Worm (Caenorhabditis elegans) whole organism, L4 larva: ENCODE results near the gene F20B6.10.

Experiments used
- D1046.2 ChIP-seq: fragments of 200-800 bp; sonication (Bioruptor generic); IDR thresholded peaks from 2 replicates; pipeline ENCODE4 v1.3.6; 2022; ENCODE audit warnings: missing genetic modification characterization, missing compliant biosample characterization
- F10B5.3 ChIP-seq: sonication (generic microtip); optimal IDR thresholded peaks from 2 replicates; lab custom pipeline; 2016; ENCODE audit warnings: mild to moderate bottlenecking, missing genetic modification characterization, missing compliant biosample characterization
- F44E2.7 ChIP-seq: fragments of 200-800 bp; sonication (Bioruptor generic); IDR thresholded peaks from 2 replicates; pipeline ENCODE4 v2.1.2; 2022; ENCODE audit warnings: missing genetic modification characterization, missing compliant biosample characterization
- R02D3.7 ChIP-seq: fragments of 150-350 bp; sonication (generic microtip); optimal IDR thresholded peaks from 3 replicates; lab custom pipeline; 2014; ENCODE audit warnings: missing biosample characterization, missing genetic modification characterization
- T20F7.1 ChIP-seq: fragments of 200-800 bp; sonication (Bioruptor generic); optimal IDR thresholded peaks from 2 replicates; lab custom pipeline; 2018; ENCODE audit warnings: mild to moderate bottlenecking, missing genetic modification characterization, missing compliant biosample characterization
- T26A8.4 ChIP-seq: fragments of 200-800 bp; sonication (Bioruptor generic); IDR thresholded peaks from 2 replicates; pipeline ENCODE4 v1.3.6; 2022; ENCODE audit warnings: missing genetic modification characterization, missing compliant biosample characterization
- Y105C5A.15 ChIP-seq: fragments of 200-800 bp; sonication (Bioruptor generic); IDR thresholded peaks from 2 replicates; pipeline ENCODE4 v1.3.6; 2022; ENCODE audit warnings: missing genetic modification characterization, missing compliant biosample characterization
- Y48G9A.11 ChIP-seq: fragments of 200-800 bp; sonication (Bioruptor generic); IDR thresholded peaks from 2 replicates; pipeline ENCODE4 v1.3.6; 2022; ENCODE audit warnings: missing genetic modification reagents, missing genetic modification characterization, missing compliant biosample characterization
- Y5F2A.4 ChIP-seq: fragments of 200-800 bp; sonication (Bioruptor generic); optimal IDR thresholded peaks from 2 replicates; lab custom pipeline; 2018; ENCODE audit warnings: mild to moderate bottlenecking, missing genetic modification characterization, missing compliant biosample characterization
- ZK337.2 ChIP-seq: fragments of 200-800 bp; sonication (Bioruptor generic); IDR thresholded peaks from 2 replicates; pipeline ENCODE4 v1.3.6; 2022; ENCODE audit warnings: missing genetic modification reagents, missing genetic modification characterization, missing compliant biosample characterization
- ZK546.5 ChIP-seq, 2 experiments: sonication (generic microtip); optimal IDR thresholded peaks; 2 replicates each; lab custom pipeline; 2017; ENCODE audit warnings: missing biosample characterization in 2 of 2, missing genetic modification characterization in 2 of 2
- ama-1 ChIP-seq: fragments of 150-350 bp; optimal IDR thresholded peaks from 2 replicates; lab custom pipeline; 2014; ENCODE audit warnings: inconsistent platforms, mixed read lengths
- ceh-32 ChIP-seq: sonication (generic microtip); optimal IDR thresholded peaks from 2 replicates; lab custom pipeline; 2016; ENCODE audit warnings: mild to moderate bottlenecking, missing genetic modification characterization, missing compliant biosample characterization; ENCODE audit not compliant: poor library complexity
- ctbp-1 ChIP-seq: fragments of 200-800 bp; sonication (Bioruptor generic); IDR thresholded peaks from 2 replicates; pipeline ENCODE4 v1.3.6; 2022; ENCODE audit warnings: missing genetic modification reagents, missing genetic modification characterization, missing compliant biosample characterization
- daf-19 ChIP-seq: fragments of 200-800 bp; sonication (Bioruptor generic); conservative IDR thresholded peaks from 2 replicates; pipeline ENCODE4 v1.3.6; 2022; ENCODE audit warnings: missing genetic modification characterization, missing compliant biosample characterization
- dmd-6 ChIP-seq: fragments of 200-800 bp; sonication (Bioruptor generic); IDR thresholded peaks from 2 replicates; pipeline ENCODE4 v1.3.6; 2022; ENCODE audit warnings: missing genetic modification reagents, missing genetic modification characterization, missing compliant biosample characterization
- dmd-9 ChIP-seq: fragments of 200-800 bp; sonication (Bioruptor generic); IDR thresholded peaks from 2 replicates; pipeline ENCODE4 v1.3.6; 2022; ENCODE audit warnings: missing genetic modification reagents, missing genetic modification characterization, missing compliant biosample characterization
- dpl-1 ChIP-seq: fragments of 150-350 bp; optimal IDR thresholded peaks from 2 replicates; lab custom pipeline; 2014; ENCODE audit warnings: missing biosample characterization, missing genetic modification reagents, missing genetic modification characterization
- duxl-1 ChIP-seq: sonication (generic microtip); optimal IDR thresholded peaks from 2 replicates; lab custom pipeline; 2016; ENCODE audit warnings: mild to moderate bottlenecking, missing genetic modification characterization, moderate library complexity, missing compliant biosample characterization; ENCODE audit not compliant: poor library complexity
- dve-1 ChIP-seq: sonication (generic microtip); optimal IDR thresholded peaks from 2 replicates; lab custom pipeline; 2017; ENCODE audit warnings: antibody characterized with exemption, mild to moderate bottlenecking, missing genetic modification characterization, missing compliant biosample characterization; ENCODE audit not compliant: insufficient read depth
- fkh-10 ChIP-seq: fragments of 150-350 bp; optimal IDR thresholded peaks from 2 replicates; lab custom pipeline; 2014; ENCODE audit warnings: missing biosample characterization, missing genetic modification reagents, missing genetic modification characterization
- gei-8 ChIP-seq: fragments of 200-800 bp; sonication (Bioruptor generic); optimal IDR thresholded peaks from 2 replicates; lab custom pipeline; 2018; ENCODE audit warnings: mild to moderate bottlenecking, missing genetic modification characterization, missing compliant biosample characterization
- hmg-1.1 ChIP-seq: fragments of 200-800 bp; sonication (Bioruptor generic); IDR thresholded peaks from 2 replicates; pipeline ENCODE4 v1.3.6; 2022; ENCODE audit warnings: missing genetic modification reagents, missing genetic modification characterization, missing compliant biosample characterization
- jun-1 ChIP-seq: fragments of 150-350 bp; optimal IDR thresholded peaks from 2 replicates; lab custom pipeline; 2014; ENCODE audit warnings: missing biosample characterization, missing genetic modification reagents, missing genetic modification characterization
- lin-1 ChIP-seq: fragments of 200-800 bp; sonication (Bioruptor generic); IDR thresholded peaks from 2 replicates; pipeline ENCODE4 v1.3.6; 2022; ENCODE audit warnings: missing genetic modification reagents, missing genetic modification characterization, missing compliant biosample characterization
- lin-29 ChIP-seq: fragments of 200-800 bp; sonication (Bioruptor generic); IDR thresholded peaks from 2 replicates; pipeline ENCODE4 v1.3.6; 2022; ENCODE audit warnings: missing genetic modification reagents, missing genetic modification characterization, missing compliant biosample characterization
- lin-38 ChIP-seq: fragments of 200-800 bp; sonication (Bioruptor generic); IDR thresholded peaks from 2 replicates; pipeline ENCODE4 v1.3.6; 2022; ENCODE audit warnings: missing genetic modification reagents, missing genetic modification characterization, missing compliant biosample characterization
- mep-1 ChIP-seq: fragments of 150-350 bp; sonication (generic microtip); optimal IDR thresholded peaks from 3 replicates; lab custom pipeline; 2014; ENCODE audit warnings: missing biosample characterization, missing genetic modification characterization
- mxl-2 ChIP-seq: fragments of 200-800 bp; sonication (Bioruptor generic); conservative IDR thresholded peaks from 2 replicates; pipeline ENCODE4 v1.3.6; 2022; ENCODE audit warnings: missing genetic modification reagents, missing genetic modification characterization, missing compliant biosample characterization
- nhr-10 ChIP-seq: fragments of 150-350 bp; optimal IDR thresholded peaks from 2 replicates; lab custom pipeline; 2014; ENCODE audit warnings: missing biosample characterization, missing genetic modification characterization
- nhr-25 ChIP-seq: sonication (generic microtip); optimal IDR thresholded peaks from 2 replicates; lab custom pipeline; 2017; ENCODE audit warnings: missing genetic modification characterization, mild to moderate bottlenecking, missing compliant biosample characterization, antibody characterized with exemption, moderate library complexity, borderline replicate concordance; ENCODE audit not compliant: insufficient read depth
- nhr-28 ChIP-seq: fragments of 150-350 bp; optimal IDR thresholded peaks from 2 replicates; lab custom pipeline; 2014; ENCODE audit warnings: missing biosample characterization, missing genetic modification characterization
- nhr-48 ChIP-seq: sonication (generic microtip); optimal IDR thresholded peaks from 2 replicates; lab custom pipeline; 2016; ENCODE audit warnings: mild to moderate bottlenecking, missing genetic modification characterization, missing compliant biosample characterization
- pha-4 ChIP-seq, 2 experiments: fragments of 150-350 bp in 1 of 2; fragments of 200-800 bp in 1 of 2; sonication (Bioruptor generic) in 1 of 2; IDR thresholded peaks in 1 of 2; optimal IDR thresholded peaks in 1 of 2; 2 replicates each; pipeline versions ENCODE4 v1.3.6 to Lab custom; 2014 to 2022; ENCODE audit warnings: missing genetic modification characterization in 2 of 2, missing genetic modification reagents in 2 of 2, missing biosample characterization in 1 of 2, missing compliant biosample characterization in 1 of 2
- php-3 ChIP-seq: fragments of 200-800 bp; sonication (Bioruptor generic); IDR thresholded peaks from 2 replicates; pipeline ENCODE4 v1.3.6; 2022; ENCODE audit warnings: missing genetic modification reagents, missing genetic modification characterization, missing compliant biosample characterization
- pqm-1 ChIP-seq: sonication (generic microtip); optimal IDR thresholded peaks from 2 replicates; lab custom pipeline; 2017; ENCODE audit warnings: missing biosample characterization, missing genetic modification characterization
- rbr-2 ChIP-seq: sonication (generic microtip); optimal IDR thresholded peaks from 2 replicates; lab custom pipeline; 2016; ENCODE audit warnings: missing genotype, missing genetic modification characterization, missing compliant biosample characterization
- saeg-2 ChIP-seq: fragments of 200-800 bp; sonication (Bioruptor generic); IDR thresholded peaks from 2 replicates; pipeline ENCODE4 v1.3.6; 2022; ENCODE audit warnings: missing genetic modification reagents, missing genetic modification characterization, missing compliant biosample characterization
- skn-1 ChIP-seq: fragments of 150-350 bp; optimal IDR thresholded peaks from 2 replicates; lab custom pipeline; 2014; ENCODE audit warnings: missing biosample characterization, missing genetic modification characterization
- snpc-1.2 ChIP-seq: fragments of 200-800 bp; sonication (Bioruptor generic); IDR thresholded peaks from 2 replicates; pipeline ENCODE4 v1.3.6; 2022; ENCODE audit warnings: missing genetic modification reagents, missing genetic modification characterization, missing compliant biosample characterization
- spr-1 ChIP-seq: sonication (generic microtip); optimal IDR thresholded peaks from 2 replicates; lab custom pipeline; 2016; ENCODE audit warnings: mild to moderate bottlenecking, missing genetic modification characterization, missing compliant biosample characterization
- spr-3 ChIP-seq: fragments of 200-800 bp; sonication (Bioruptor generic); optimal IDR thresholded peaks from 2 replicates; lab custom pipeline; 2018; ENCODE audit warnings: mild to moderate bottlenecking, missing genetic modification characterization, missing compliant biosample characterization
- tra-1 ChIP-seq: fragments of 200-800 bp; sonication (Bioruptor generic); IDR thresholded peaks from 2 replicates; pipeline ENCODE4 v1.3.6; 2022; ENCODE audit warnings: missing genetic modification reagents, missing genetic modification characterization, missing compliant biosample characterization
- unc-39 ChIP-seq: sonication (generic microtip); optimal IDR thresholded peaks from 2 replicates; lab custom pipeline; 2017; ENCODE audit warnings: missing biosample characterization, missing genetic modification characterization
- zfp-2 ChIP-seq: sonication (generic microtip); optimal IDR thresholded peaks from 2 replicates; lab custom pipeline; 2016; ENCODE audit warnings: mild to moderate bottlenecking, missing genetic modification characterization, missing compliant biosample characterization
- zfp-3 ChIP-seq: fragments of 200-800 bp; sonication (Bioruptor generic); conservative IDR thresholded peaks from 2 replicates; pipeline ENCODE4 v1.3.6; 2022; ENCODE audit warnings: missing genetic modification reagents, missing genetic modification characterization, missing compliant biosample characterization
- zip-11 ChIP-seq: fragments of 200-800 bp; sonication (Bioruptor generic); IDR thresholded peaks from 2 replicates; pipeline ENCODE4 v1.3.6; 2022; ENCODE audit warnings: missing genetic modification characterization, missing compliant biosample characterization
- zip-2 ChIP-seq: fragments of 150-350 bp; optimal IDR thresholded peaks from 2 replicates; lab custom pipeline; 2014; ENCODE audit warnings: missing biosample characterization, missing genetic modification characterization
- ztf-7 ChIP-seq: fragments of 150-350 bp; optimal IDR thresholded peaks from 2 replicates; lab custom pipeline; 2014; ENCODE audit warnings: missing biosample characterization, missing genetic modification characterization

F20B6.10 gene

DNA sequence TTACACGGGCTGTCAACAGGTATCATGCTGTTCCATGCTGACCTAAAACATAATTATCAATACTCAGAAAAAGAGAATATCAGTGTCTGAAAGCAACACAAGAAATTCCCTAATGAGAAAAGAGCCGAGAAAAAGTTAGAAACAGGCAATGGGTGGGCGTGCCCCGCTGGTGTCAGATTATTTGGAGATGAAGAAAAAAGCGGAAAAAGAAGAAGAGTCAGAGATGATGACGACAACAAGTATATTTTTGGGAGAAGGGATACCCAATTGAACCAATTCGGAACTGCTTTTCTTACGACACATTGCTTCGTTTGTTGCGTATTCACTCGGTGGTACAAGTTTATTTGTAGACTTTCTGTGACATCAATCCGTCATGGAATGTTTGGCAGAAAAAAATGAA, 20.6 kb downstream of the F20B6.10 start, which contains the start of gene F20B6.4:
Gene F20B6.4 (minus strand): TSS at position 101 of the 400 bp plus-strand sequence.
- TF ChIP-seq nhr-28 (tag; lab: Kevin White, UChicago): no peak
- TF ChIP-seq Y48G9A.11 (GFP tag; lab: Robert Waterston, UW): no peak
- no peak for TF ChIP-seq nhr-25
- no peak for TF ChIP-seq skn-1
- no peak for TF ChIP-seq dmd-9 (GFP tag; lab: Robert Waterston, UW)
- TF ChIP-seq Y5F2A.4: no peak
- TF ChIP-seq zfp-2: no peak
- no peak for TF ChIP-seq F10B5.3 (tag; lab: Kevin White, UChicago)
- no peak for TF ChIP-seq D1046.2 (GFP tag; lab: Robert Waterston, UW)
- TF ChIP-seq dpl-1 (GFP tag; lab: Kevin White, UChicago): no peak
- no peak for TF ChIP-seq snpc-1.2
- no peak for TF ChIP-seq rbr-2
- no peak for TF ChIP-seq lin-29
- TF ChIP-seq dmd-6 (GFP tag; lab: Robert Waterston, UW): no peak

- no peak for TF ChIP-seq gei-8
- 0 out of 2 replicates have a peak, but pooled peaks have one; percentile 20 for TF ChIP-seq hmg-1.1
- no peak for TF ChIP-seq ZK546.5 (tag; optimal IDR thresholded peaks at IDR 0.05; lab: Kevin White, UChicago)
- peak; percentile 27 for TF ChIP-seq zip-2 (tag; lab: Kevin White, UChicago)
- TF ChIP-seq jun-1: peak; percentile 24
- TF ChIP-seq mep-1 (tag; lab: Kevin White, UChicago): peak; percentile 68
- 0 out of 2 replicates have a peak, but pooled peaks have one; percentile 22 for TF ChIP-seq Y105C5A.15 (GFP tag; lab: Robert Waterston, UW)
- no peak for TF ChIP-seq R02D3.7 (tag; lab: Kevin White, UChicago)
- TF ChIP-seq fkh-10 (GFP tag; lab: Kevin White, UChicago): no peak
- peak; percentile 48; the same call in 1 of the 2 replicates for TF ChIP-seq pha-4 (GFP tag; IDR thresholded peaks at IDR 0.05; lab: Robert Waterston, UW)
- no peak for TF ChIP-seq pha-4 (tag; optimal IDR thresholded peaks at IDR 0.05; lab: Kevin White, UChicago)
- no peak for TF ChIP-seq duxl-1 (tag; lab: Kevin White, UChicago)
- no peak for TF ChIP-seq nhr-10 (tag; lab: Kevin White, UChicago)
- TF ChIP-seq zip-11 (GFP tag; lab: Robert Waterston, UW): no peak
- no peak for TF ChIP-seq dmd-9 (GFP tag; lab: Robert Waterston, UW)
- TF ChIP-seq ama-1 (lab: Kevin White, UChicago): no peak
- TF ChIP-seq dpl-1 (GFP tag; lab: Kevin White, UChicago): no peak
- peak; percentile 18 for TF ChIP-seq dve-1 (tag; lab: Kevin White, UChicago)
- TF ChIP-seq nhr-48: peak; percentile 12
- peak; percentile 33 for TF ChIP-seq spr-3 (GFP tag; lab: Kevin White, UChicago)
- peak; percentile 82 for TF ChIP-seq zfp-3 (GFP tag; lab: Robert Waterston, UW)
- TF ChIP-seq F44E2.7 (GFP tag; lab: Robert Waterston, UW): no peak
- no peak for TF ChIP-seq pqm-1 (tag; lab: Kevin White, UChicago)
- peak; percentile 22; the same call in 1 of the 2 replicates for TF ChIP-seq php-3 (GFP tag; lab: Robert Waterston, UW)
- peak; percentile 33; the same call in 1 of the 2 replicates for TF ChIP-seq saeg-2 (GFP tag; lab: Robert Waterston, UW)
- no peak for TF ChIP-seq ZK337.2 (GFP tag; lab: Robert Waterston, UW)
- TF ChIP-seq Y48G9A.11 (GFP tag; lab: Robert Waterston, UW): no peak
- peak; percentile 37; the same call in 1 of the 2 replicates for TF ChIP-seq lin-38 (GFP tag; lab: Robert Waterston, UW)
- peak; percentile 28; the same call in 1 of the 2 replicates for TF ChIP-seq lin-1
- no peak for TF ChIP-seq D1046.2 (GFP tag; lab: Robert Waterston, UW)
- TF ChIP-seq T20F7.1 (GFP tag; lab: Kevin White, UChicago): peak; percentile 58
- TF ChIP-seq ctbp-1: 0 out of 2 replicates have a peak, but pooled peaks have one; percentile 22
- TF ChIP-seq ztf-7: no peak
- TF ChIP-seq tra-1 (GFP tag; lab: Robert Waterston, UW): no peak
- no peak for TF ChIP-seq mxl-2 (GFP tag; lab: Robert Waterston, UW)
- TF ChIP-seq dmd-6 (GFP tag; lab: Robert Waterston, UW): peak; percentile 41
- TF ChIP-seq unc-39: no peak
- TF ChIP-seq spr-1: peak; percentile 41
- no peak for TF ChIP-seq daf-19 (GFP tag; lab: Robert Waterston, UW)
- TF ChIP-seq ceh-32 (tag; lab: Kevin White, UChicago): no peak
- TF ChIP-seq T26A8.4 (GFP tag; lab: Robert Waterston, UW): peak; percentile 64; the same call in 1 of the 2 replicates
Observed at ce11 chrX:4193080-4193479, 23.9 kb downstream of the F20B6.10 start.
